Fruit fly (Drosophila melanogaster): ENCODE measurements around the gene CG15642.

- TF ChIP-seq usp (GFP tag; optimal IDR thresholded peaks at IDR 0.05): no peak
- TF ChIP-seq Dll (optimal IDR thresholded peaks at IDR 0.05): no peak
These were observed 23.0 kb upstream of the CG15642 start for dm6 chrX:15490519-15490918.

All from whole organism.